Worm (Caenorhabditis elegans): ENCODE measurements around the gene dif-1.

The dif-1 gene

ce11 chrIV:7580062-7580614 lies 27.3 kb upstream of the dif-1 start, which contains the start of the genes cec-5 and nol-10:
Gene cec-5 (minus strand): TSS chrIV:7580112.
Gene nol-10 (plus strand): TSS chrIV:7580597.
- TF ChIP-seq eyg-1 (tag; optimal IDR thresholded peaks at IDR 0.05) (peak; percentile 1), unc-42 (tag; optimal IDR thresholded peaks at IDR 0.05) (peak; percentile 92), hlh-30 (tag; optimal IDR thresholded peaks at IDR 0.05; ENCODE audit: insufficient read depth) (peak; percentile 64), ama-1 (optimal IDR thresholded peaks at IDR 0.05) (no peak), ceh-31 (tag; optimal IDR thresholded peaks at IDR 0.05) (peak; percentile 83), K09A11.1 (tag; optimal IDR thresholded peaks at IDR 0.05; ENCODE audit: insufficient read depth) (peak; percentile 14), nfya-1 (tag; optimal IDR thresholded peaks at IDR 0.05) (peak; percentile 95), ceh-18 (tag; optimal IDR thresholded peaks at IDR 0.05) (peak; percentile 49), dve-1 (tag; optimal IDR thresholded peaks at IDR 0.05) (peak; percentile 53), tbx-2 (tag; optimal IDR thresholded peaks at IDR 0.05) (peak; percentile 67), elt-2 (tag; optimal IDR thresholded peaks at IDR 0.05) (no peak), ceh-22 (tag; optimal IDR thresholded peaks at IDR 0.05) (no peak), ceh-19 (GFP tag; optimal IDR thresholded peaks at IDR 0.05) (peak; percentile 28), syd-9 (tag; optimal IDR thresholded peaks at IDR 0.05) (no peak), rnt-1 (tag; optimal IDR thresholded peaks at IDR 0.05) (no peak), ceh-14 (tag; optimal IDR thresholded peaks at IDR 0.05) (peak; percentile 52), ceh-34 (tag; optimal IDR thresholded peaks at IDR 0.05) (peak; percentile 52), ref-2 (tag; optimal IDR thresholded peaks at IDR 0.05) (peak; percentile 10)

DNA sequence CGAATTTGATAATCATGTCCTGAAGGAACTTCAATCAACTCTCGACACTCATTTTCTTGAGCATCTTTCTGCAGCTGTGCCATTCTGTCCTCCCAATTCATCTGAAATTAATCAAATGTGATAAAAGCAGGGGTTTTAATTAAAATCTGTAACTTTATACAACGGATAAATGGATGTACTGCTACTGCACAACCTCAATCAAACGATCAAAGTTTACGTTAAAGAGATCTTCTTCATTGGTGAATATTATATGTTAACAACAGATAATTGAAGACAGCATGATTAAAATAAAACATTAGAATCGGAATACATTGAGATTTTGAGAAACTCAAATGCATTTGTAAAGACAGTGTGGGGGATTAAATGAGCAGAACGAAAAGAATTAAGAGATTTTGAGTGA lies 25.5 kb upstream of the dif-1 start, which contains the start of gene F32E10.5:
Gene F32E10.5 (minus strand): TSS at position 101 of the 400 bp plus-strand sequence.
- TF ChIP-seq pha-4 (tag; optimal IDR thresholded peaks at IDR 0.05): no peak
- no peak for TF ChIP-seq K09A11.1 (tag; optimal IDR thresholded peaks at IDR 0.05; ENCODE audit: insufficient read depth)
- TF ChIP-seq nhr-11 (tag; optimal IDR thresholded peaks at IDR 0.05): no peak
- TF ChIP-seq lim-6 (tag; optimal IDR thresholded peaks at IDR 0.05): no peak
- no peak for TF ChIP-seq unc-42 (tag; optimal IDR thresholded peaks at IDR 0.05)
- no peak for TF ChIP-seq odd-2 (tag; optimal IDR thresholded peaks at IDR 0.05)
- TF ChIP-seq sox-2 (GFP tag; IDR thresholded peaks at IDR 0.05): no peak
- TF ChIP-seq ttx-3 (tag; optimal IDR thresholded peaks at IDR 0.05): no peak
- TF ChIP-seq fkh-6 (tag; optimal IDR thresholded peaks at IDR 0.05): no peak
- no peak for TF ChIP-seq ama-1 (optimal IDR thresholded peaks at IDR 0.05)
- TF ChIP-seq ceh-2 (tag; optimal IDR thresholded peaks at IDR 0.05): no peak
- no peak for TF ChIP-seq syd-9 (tag; optimal IDR thresholded peaks at IDR 0.05)

DNA sequence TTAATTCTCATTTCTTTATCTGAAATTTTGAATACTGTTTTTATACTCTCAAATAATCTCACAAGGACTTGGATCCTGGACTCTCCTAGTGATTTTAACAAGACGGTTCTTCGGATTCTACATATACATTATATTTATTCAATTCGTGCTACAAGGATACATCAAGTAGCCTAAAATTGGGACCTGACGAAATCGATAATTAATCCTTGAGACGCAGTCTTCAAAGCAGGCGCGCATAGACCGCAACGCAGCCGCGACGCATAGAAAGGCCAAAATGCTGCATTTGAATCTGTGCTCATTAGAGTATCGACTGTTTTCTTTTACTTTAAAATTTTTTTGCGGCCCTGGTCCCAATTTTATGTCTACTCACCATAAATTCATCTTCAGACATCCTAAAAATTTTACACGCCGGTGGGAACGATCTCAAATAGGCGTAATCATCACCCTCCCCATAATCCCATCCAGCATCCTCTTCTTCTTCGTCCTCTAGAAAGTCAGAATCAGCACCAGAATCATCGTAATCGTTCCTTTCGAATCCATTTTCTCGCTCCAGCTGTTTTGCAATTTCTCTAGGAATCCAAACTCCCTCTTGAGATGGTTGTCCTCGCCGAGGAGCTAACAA lies 22.4 kb upstream of the dif-1 start, which contains the start of gene cec-4:
Gene cec-4 (plus strand): TSS at position 572 of the 622 bp plus-strand sequence.
- TF ChIP-seq pat-9 (tag; optimal IDR thresholded peaks at IDR 0.05) (no peak), ceh-45 (GFP tag; IDR thresholded peaks at IDR 0.05) (no peak), dmd-4 (tag; optimal IDR thresholded peaks at IDR 0.05; ENCODE audit: borderline replicate concordance) (no peak), tbx-2 (tag; optimal IDR thresholded peaks at IDR 0.05) (no peak), ceh-48 (tag; optimal IDR thresholded peaks at IDR 0.05) (peak; percentile 20)

DNA sequence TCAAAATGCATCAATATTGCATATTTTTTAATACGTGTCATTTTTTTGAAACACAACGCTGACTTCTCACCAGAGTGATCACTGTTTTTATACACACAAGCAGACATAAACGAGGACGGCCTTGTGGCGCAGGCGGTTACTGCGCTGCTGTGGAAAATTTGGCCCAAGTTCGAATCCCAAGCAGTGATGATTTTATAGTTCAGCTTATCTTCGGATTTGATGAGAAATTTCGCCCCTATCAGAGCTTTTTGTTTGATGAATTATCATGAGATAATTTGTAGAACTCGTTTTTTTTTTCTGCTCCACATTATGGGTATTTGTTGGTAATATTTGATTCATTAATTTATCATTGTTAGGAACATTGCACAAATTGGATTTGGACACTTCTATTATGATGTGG lies 21.1 kb upstream of the dif-1 start:
- TF ChIP-seq ceh-24 (tag; optimal IDR thresholded peaks at IDR 0.05) (peak; percentile 94), unc-55 (GFP tag; optimal IDR thresholded peaks at IDR 0.05) (no peak), pax-1 (tag; optimal IDR thresholded peaks at IDR 0.05) (no peak), hlh-15 (tag; optimal IDR thresholded peaks at IDR 0.05) (peak; percentile 93), pqm-1 (tag; optimal IDR thresholded peaks at IDR 0.05) (peak; percentile 96), eyg-1 (tag; optimal IDR thresholded peaks at IDR 0.05) (peak; percentile 88), npax-4 (tag; optimal IDR thresholded peaks at IDR 0.05) (peak; percentile 94), F13H6.1 (tag; optimal IDR thresholded peaks at IDR 0.05) (peak; percentile 92), hlh-6 (tag; optimal IDR thresholded peaks at IDR 0.05) (peak; percentile 98), ceh-9 (tag; optimal IDR thresholded peaks at IDR 0.05) (peak; percentile 88), ceh-22 (tag; optimal IDR thresholded peaks at IDR 0.05) (peak; percentile 40), ceh-34 (tag; optimal IDR thresholded peaks at IDR 0.05) (peak; percentile 93), lin-11 (tag; optimal IDR thresholded peaks at IDR 0.05) (peak; percentile 89), pros-1 (tag; optimal IDR thresholded peaks at IDR 0.05) (peak; percentile 22), tbx-2 (tag; optimal IDR thresholded peaks at IDR 0.05) (peak; percentile 94), ceh-19 (GFP tag; optimal IDR thresholded peaks at IDR 0.05) (peak; percentile 94), lim-6 (tag; optimal IDR thresholded peaks at IDR 0.05) (peak; percentile 90), C38D4.7 (GFP tag; optimal IDR thresholded peaks at IDR 0.05) (peak; percentile 95), ceh-45 (GFP tag; IDR thresholded peaks at IDR 0.05) (peak; percentile 96), unc-86 (tag; optimal IDR thresholded peaks at IDR 0.05) (peak; percentile 94), ceh-14 (tag; optimal IDR thresholded peaks at IDR 0.05) (peak; percentile 95), sdc-2 (tag; optimal IDR thresholded peaks at IDR 0.05) (peak; percentile 87), syd-9 (tag; optimal IDR thresholded peaks at IDR 0.05) (peak; percentile 96)
